Fruit fly (Drosophila melanogaster) whole organism: ENCODE measurements around the gene Uro.

ENCODE experiments used
- CG8478 ChIP-seq: fragments of >200 bp; optimal IDR thresholded peaks from 2 replicates; lab custom pipeline; 2018; ENCODE audit warnings: inconsistent platforms
- Dll ChIP-seq: fragments of >200 bp; optimal IDR thresholded peaks from 2 replicates; lab custom pipeline; 2017
- EcR ChIP-seq, 2 experiments: fragments of >200 bp; optimal IDR thresholded peaks; 2 replicates each; lab custom pipeline; 2017; ENCODE audit warnings: missing biosample characterization in 2 of 2, missing genetic modification characterization in 2 of 2, missing genetic modification reagents in 2 of 2
- pan ChIP-seq: fragments of >200 bp; optimal IDR thresholded peaks from 2 replicates; lab custom pipeline; 2017
- psq ChIP-seq: fragments of >200 bp; optimal IDR thresholded peaks from 2 replicates; lab custom pipeline; 2017
- usp ChIP-seq: fragments of >200 bp; optimal IDR thresholded peaks from 2 replicates; lab custom pipeline; 2017; ENCODE audit warnings: missing biosample characterization, missing genetic modification characterization, mixed read lengths

Uro gene

DNA sequence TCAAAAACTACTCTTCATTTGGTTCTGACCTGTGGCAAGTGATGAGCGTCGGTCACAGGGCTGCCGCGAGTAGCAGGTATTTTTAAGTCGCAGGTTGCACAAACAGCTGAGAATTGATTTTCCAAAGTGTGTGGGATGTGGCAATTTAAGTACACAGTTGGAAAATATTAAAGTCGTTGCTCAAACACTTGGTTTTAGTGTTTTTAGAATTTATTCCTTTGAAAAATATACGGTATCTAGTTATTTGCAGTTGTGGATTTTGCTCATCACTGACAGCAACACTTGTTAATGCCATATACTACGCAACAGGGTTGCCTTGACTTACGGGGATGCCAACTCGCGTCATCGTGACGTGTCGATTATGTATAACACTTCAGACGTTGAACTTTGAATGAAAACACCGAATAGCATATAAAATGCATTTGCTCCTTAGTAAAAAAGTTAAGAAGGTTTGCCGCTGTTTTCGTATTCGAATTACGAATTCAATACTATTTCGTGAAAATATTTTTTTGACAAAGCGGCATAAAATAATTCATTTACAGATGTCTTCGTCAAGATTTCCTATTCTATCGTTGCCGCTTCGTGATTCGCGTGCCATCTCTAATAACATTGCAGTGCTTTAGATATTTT lies 20.0 kb downstream of the Uro start, which contains the start of the genes Herp and r2d2:
TSS of gene Herp (minus strand) at position 255 of the 630 bp plus-strand sequence.
TSS of gene r2d2 (plus strand) at position 344 of the 630 bp plus-strand sequence.
- TF ChIP-seq usp (GFP tag; lab: Kevin White, UChicago) (no peak), psq (lab: Kevin White, UChicago) (no peak), EcR (GFP tag; optimal IDR thresholded peaks at IDR 0.05; lab: Kevin White, UChicago) (peak in 1 of 2 experiments; percentile 27), pan (lab: Kevin White, UChicago) (no peak), CG8478 (no peak), Dll (no peak)

DNA sequence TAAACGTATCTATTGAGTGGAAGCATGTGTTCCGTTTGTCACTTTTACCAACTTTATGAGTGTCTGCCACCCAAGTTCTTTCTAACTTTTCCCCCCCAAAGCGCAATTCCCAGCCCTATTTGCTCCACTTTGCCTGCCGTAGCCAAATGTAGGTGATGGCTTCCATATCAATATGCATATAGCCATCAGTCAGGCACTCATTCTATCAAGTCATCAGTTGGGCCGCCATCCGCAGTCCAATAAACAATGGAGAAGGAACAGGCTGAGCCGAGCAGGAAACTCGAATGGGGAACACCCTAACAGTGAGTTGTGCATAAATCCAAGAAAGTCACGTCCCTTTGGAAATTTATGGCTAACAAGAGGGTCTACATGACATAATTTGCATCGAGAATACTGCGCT lies 27.7 kb downstream of the Uro start:
- TF ChIP-seq Dll (no peak), usp (GFP tag; lab: Kevin White, UChicago) (no peak), psq (lab: Kevin White, UChicago) (no peak), EcR (GFP tag; optimal IDR thresholded peaks at IDR 0.05; lab: Kevin White, UChicago) (no peak), pan (lab: Kevin White, UChicago) (no peak), CG8478 (no peak)

DNA sequence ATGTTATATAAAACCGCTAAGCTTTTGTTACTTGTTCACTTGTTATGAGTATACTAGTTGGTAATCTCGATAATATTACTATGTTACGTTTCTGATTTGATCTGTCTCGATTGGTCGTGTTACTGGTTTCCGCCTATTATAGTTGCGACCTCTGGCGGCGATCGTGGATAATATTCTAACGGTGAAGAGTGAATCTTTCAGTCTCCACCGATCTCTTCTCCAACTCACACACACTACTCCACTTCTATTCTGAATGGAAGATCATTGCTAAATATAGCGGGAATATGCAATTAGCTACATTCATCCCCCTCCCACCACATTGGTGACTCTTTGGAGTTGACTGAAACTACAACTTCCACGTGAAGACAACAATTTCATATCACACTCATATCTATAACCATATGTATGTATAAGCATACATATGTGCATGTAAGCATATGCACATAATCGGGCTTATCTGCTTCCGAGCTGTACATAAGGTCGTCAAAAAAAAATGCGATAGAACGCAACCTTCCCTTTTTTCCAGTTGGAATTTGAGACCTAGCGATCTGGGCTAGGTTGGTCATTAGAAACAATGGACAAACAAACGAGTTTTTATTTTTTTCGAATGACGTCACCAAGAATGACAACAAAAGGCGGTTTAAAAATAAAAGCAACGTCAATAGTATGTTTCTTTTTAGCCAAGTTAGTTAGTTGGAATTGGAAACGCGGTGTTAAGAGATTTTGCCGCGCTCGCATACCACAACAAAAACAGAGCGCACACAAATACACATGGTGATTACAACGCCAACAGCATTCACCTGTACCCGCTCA lies 29.2 kb downstream of the Uro start:
- TF ChIP-seq usp (GFP tag; lab: Kevin White, UChicago) (no peak), CG8478 (no peak), psq (lab: Kevin White, UChicago) (no peak), pan (lab: Kevin White, UChicago) (no peak), Dll (no peak), EcR (GFP tag; optimal IDR thresholded peaks at IDR 0.05; lab: Kevin White, UChicago) (no peak)

DNA sequence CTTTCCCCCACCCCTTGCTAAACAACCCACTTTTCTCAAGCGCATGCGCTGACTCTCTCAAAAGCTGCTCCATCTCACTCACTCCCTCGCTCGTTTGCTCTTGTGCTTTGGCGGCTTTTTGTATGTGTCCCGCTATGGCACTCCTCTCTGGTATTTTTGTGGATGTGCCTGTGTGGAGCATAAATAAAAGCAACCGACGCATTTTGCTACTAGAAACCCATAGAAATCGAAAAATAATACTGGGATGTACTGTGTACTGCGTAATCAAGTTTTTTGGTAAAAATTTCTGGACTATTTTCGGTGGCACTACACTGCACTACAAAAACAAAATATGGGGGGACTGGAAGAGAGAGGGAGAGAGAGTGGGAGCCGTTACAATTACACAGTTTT lies 29.8 kb downstream of the Uro start:
- TF ChIP-seq CG8478: peak; percentile 35
- no peak for TF ChIP-seq usp (GFP tag; lab: Kevin White, UChicago)
- TF ChIP-seq EcR (GFP tag; optimal IDR thresholded peaks at IDR 0.05; lab: Kevin White, UChicago): peak in 1 of 2 experiments; percentile 21

DNA sequence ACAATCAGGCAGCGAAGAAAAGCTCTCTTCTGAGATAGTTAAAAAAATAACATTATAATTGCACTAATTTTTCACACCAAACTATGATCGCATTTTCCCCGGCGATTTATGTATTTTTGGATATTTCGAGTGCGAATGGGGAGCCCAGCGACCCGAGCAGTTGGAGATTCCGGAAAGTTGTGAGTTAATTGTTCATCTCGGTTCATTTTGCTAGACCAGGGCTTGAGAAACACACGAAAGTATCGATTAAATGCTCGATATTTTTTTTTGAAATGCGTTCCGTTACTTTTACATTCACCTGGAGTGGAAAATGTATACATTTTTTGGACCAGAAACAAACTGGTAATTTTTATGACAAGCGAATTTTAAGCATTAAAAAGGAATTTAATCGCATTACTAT lies 30.6 kb downstream of the Uro start, which contains the start of gene Cdc14:
TSS of gene Cdc14 (minus strand) at position 185 of the 400 bp plus-strand sequence.
- TF ChIP-seq pan (lab: Kevin White, UChicago) (no peak), EcR (GFP tag; optimal IDR thresholded peaks at IDR 0.05; lab: Kevin White, UChicago) (no peak), Dll (no peak)

DNA sequence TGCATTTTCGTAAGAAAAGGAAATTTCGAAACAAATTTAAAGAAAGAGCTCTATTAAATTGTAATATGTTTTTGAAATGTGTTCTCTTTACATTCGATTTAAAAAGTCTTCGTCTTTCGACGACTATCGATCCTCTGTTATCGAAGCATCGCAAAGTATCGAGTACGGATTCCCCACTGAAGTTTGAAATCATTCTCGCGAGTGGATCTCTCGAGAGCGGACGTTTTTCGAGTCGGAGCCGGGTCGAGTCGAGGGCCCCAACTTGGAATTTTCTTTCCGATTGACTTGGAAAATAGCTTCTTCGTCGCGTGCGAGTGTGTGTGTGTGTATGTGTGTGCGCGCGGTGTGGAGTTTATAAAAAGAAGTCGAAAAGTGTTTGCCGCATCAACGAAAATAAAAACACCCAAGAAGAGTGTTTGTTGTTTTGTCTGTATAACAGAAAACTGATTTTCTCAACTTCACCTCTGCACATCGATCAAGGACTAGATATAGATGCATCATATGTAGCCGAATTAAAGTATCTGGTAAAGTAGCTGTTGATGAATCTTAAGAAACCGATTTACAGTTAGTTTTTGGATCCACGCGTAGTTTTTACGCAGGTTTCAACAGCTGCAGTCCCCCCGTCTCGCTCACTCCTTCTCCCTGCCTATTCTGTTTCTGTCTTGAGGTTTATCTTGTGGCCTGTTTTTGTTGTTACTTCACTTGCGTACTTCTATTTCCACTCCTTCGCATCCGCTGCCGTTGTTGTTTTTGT lies 31.5 kb downstream of the Uro start, which contains the start of gene LanB1:
TSS of gene LanB1 (plus strand) at position 190 of the 754 bp plus-strand sequence.
- no peak for TF ChIP-seq CG8478
- no peak for TF ChIP-seq psq (lab: Kevin White, UChicago)
- no peak for TF ChIP-seq usp (GFP tag; lab: Kevin White, UChicago)
- TF ChIP-seq pan (lab: Kevin White, UChicago): no peak
- TF ChIP-seq Dll: no peak
- no peak for TF ChIP-seq EcR (GFP tag; optimal IDR thresholded peaks at IDR 0.05; lab: Kevin White, UChicago)

DNA sequence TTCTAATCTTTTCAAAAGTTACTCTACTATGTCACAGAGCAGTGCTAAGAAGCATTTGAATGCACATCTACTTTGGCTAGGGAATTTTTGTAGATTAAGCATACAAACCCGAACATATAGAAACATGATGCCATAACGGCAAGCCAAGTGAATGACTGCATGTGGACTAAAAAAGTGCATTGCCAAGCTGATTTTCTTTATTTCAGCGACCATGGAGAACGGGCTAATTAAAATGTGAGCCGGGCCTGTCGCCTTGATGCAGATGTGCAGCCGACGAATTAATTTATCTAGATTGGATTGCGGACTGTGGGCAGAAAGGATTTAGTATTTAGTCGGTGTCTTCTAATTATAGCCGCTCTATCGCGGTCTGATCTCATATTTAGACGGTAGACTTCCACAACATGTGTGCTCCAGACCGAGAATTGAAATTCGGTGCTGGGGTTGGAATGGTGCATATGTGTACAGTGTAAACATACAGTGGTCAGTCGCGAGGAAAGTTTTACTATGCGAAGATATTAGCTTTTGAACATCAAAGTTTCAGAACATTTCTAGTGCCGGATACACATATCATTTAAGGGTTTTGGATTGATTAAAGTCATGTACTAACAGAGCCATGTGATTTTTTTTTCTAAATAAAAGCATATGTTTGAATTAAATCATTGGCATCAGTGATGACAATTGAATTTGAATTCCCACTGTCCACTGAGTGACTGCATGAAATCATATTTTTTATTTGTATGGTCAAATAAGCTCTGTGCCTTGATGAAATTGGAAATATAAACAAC lies 32.9 kb downstream of the Uro start:
- TF ChIP-seq CG8478 (no peak), Dll (no peak), pan (lab: Kevin White, UChicago) (no peak), EcR (GFP tag; optimal IDR thresholded peaks at IDR 0.05; lab: Kevin White, UChicago) (no peak), psq (lab: Kevin White, UChicago) (no peak), usp (GFP tag; lab: Kevin White, UChicago) (no peak)

DNA sequence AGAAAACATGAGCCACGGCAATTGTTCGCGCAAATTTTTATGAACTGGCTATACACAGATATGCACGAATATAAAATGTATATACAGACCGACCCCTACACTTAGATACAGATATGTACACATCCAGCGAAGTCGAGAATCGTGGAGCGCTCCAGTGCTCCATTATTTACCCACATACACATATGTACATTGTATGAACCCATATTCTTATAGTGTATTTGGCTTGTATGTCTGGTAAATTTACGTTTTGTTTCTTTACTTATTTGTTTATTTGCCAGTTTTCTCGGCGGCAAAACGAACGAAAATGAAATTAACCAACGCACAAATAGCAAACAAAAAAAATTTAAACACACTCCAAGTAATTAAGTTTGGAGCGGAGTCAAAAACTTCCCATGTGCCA lies 33.5 kb downstream of the Uro start:
- TF ChIP-seq pan (lab: Kevin White, UChicago): no peak
- TF ChIP-seq Dll: no peak
- TF ChIP-seq usp (GFP tag; lab: Kevin White, UChicago): no peak
- TF ChIP-seq CG8478: no peak
- TF ChIP-seq psq (lab: Kevin White, UChicago): no peak
- TF ChIP-seq EcR (GFP tag; optimal IDR thresholded peaks at IDR 0.05; lab: Kevin White, UChicago): no peak

DNA sequence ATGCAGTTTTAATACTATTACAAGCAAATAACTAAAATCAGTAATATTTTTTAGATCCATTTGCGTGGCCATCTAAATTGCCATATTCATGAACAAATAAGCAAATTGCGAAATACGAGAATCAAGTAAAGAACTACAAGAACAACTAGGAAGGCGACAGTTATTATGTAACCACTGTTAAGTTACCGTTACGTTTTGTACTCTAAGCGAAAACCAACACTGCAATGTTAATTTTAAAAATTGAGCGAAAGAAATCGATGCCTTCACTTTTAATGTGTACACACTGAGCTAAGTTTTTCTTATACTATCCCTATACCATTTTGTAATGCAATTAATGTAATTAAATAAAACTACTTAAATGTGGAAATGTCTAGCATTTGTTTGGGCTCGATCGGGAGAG lies 40.5 kb downstream of the Uro start:
- TF ChIP-seq psq (lab: Kevin White, UChicago) (no peak), Dll (no peak), usp (GFP tag; lab: Kevin White, UChicago) (no peak), pan (lab: Kevin White, UChicago) (no peak), CG8478 (no peak), EcR (GFP tag; optimal IDR thresholded peaks at IDR 0.05; lab: Kevin White, UChicago) (no peak)

DNA sequence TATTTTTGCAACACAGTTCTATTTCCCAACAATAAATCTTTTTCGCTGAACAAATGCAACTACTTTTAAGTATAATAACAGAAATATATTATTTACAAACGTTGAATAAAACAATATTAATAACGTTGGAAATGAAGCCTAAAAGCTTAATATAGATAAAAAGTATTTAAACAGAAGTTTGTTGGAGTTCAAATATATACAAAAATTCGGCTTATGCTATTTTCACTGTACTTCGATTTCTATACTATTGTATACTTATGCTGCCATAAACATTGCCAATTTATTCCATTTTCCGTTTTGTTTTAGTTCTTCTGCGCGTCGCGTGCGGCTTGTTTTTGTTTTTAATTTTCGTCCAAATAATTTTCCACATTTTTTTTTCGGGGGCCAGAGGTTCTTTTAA lies 41.0 kb downstream of the Uro start, which contains the start of gene CG7115:
TSS of gene CG7115 (plus strand) at position 301 of the 400 bp plus-strand sequence.
- TF ChIP-seq pan (lab: Kevin White, UChicago): no peak

DNA sequence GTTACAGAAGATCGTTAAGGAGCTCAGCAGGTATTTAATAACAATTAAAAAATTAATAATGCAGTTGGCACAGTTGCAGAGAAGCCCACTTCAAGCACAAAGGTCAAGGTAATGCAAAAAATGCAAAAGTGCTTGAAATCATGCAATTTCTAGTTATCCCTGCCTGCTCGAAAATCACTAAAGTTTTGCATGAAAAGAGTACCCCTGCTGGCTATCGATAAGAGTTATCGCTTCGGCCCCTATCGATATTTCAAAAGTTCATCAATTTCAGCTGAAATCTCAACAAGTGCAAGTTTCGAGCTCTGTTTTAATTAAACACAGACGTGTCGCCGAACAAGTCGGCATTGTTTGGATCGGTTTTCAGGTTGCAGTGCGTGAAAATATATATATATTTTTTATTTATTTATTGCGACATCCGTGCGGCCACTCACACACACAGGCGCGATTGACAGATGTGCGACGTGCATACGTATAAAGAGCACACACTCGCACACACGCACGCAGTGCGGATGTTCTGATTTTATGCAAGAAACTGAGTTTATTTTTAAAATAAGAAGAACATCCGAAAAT lies 41.5 kb downstream of the Uro start:
- TF ChIP-seq EcR (GFP tag; optimal IDR thresholded peaks at IDR 0.05; lab: Kevin White, UChicago): no peak
- no peak for TF ChIP-seq pan (lab: Kevin White, UChicago)
- no peak for TF ChIP-seq Dll
- TF ChIP-seq psq (lab: Kevin White, UChicago): no peak
- no peak for TF ChIP-seq usp (GFP tag; lab: Kevin White, UChicago)
- TF ChIP-seq CG8478: no peak
